Worm (Caenorhabditis elegans): ENCODE measurements around the gene rps-16.

- no peak for TF ChIP-seq rnt-1 (tag; optimal IDR thresholded peaks at IDR 0.05)
- no peak for TF ChIP-seq pax-1 (tag; optimal IDR thresholded peaks at IDR 0.05)
Measured at ce11 chrV:15004800-15005199, 4.5 kb upstream of the rps-16 start, which contains the start of gene hrde-2.
